Fruit fly (Drosophila melanogaster) whole organism, embryonic: Measurements from ENCODE around the gene Prx2.
A peak's percentile ranks its signal among the peaks of the same experiment; 100 is the strongest.

Experiments used
- C15 ChIP-seq: fragments of 200-800 bp; sonication (Bioruptor generic); IDR thresholded peaks from 3 replicates; pipeline ENCODE4 v1.3.6; 2022; ENCODE audit warnings: missing biosample characterization, missing genetic modification characterization
- CG11093 ChIP-seq: fragments of 200-800 bp; sonication (Bioruptor generic); IDR thresholded peaks from 3 replicates; pipeline ENCODE4 v1.3.6; 2022; ENCODE audit warnings: missing biosample characterization, missing genetic modification characterization
- CG11695 ChIP-seq: fragments of 200-800 bp; sonication (Bioruptor generic); IDR thresholded peaks from 3 replicates; pipeline ENCODE4 v1.3.6; 2022; ENCODE audit warnings: missing biosample characterization, missing genetic modification characterization
- CG12104 ChIP-seq: fragments of 200-800 bp; sonication (Bioruptor generic); optimal IDR thresholded peaks from 3 replicates; lab custom pipeline; 2016; ENCODE audit warnings: missing biosample characterization, missing genetic modification characterization
- CG12391 ChIP-seq: fragments of 200-800 bp; sonication (Bioruptor generic); optimal IDR thresholded peaks from 3 replicates; lab custom pipeline; 2018; ENCODE audit warnings: missing biosample characterization, mild to moderate bottlenecking, missing genetic modification characterization, moderate library complexity
- CG13775 ChIP-seq: fragments of 200-800 bp; sonication (Bioruptor generic); optimal IDR thresholded peaks from 3 replicates; lab custom pipeline; 2017; ENCODE audit warnings: missing biosample characterization, mild to moderate bottlenecking, missing genetic modification characterization
- CG17361 ChIP-seq: fragments of 200-800 bp; sonication (Bioruptor generic); IDR thresholded peaks from 3 replicates; pipeline ENCODE4 v1.3.6; 2022; ENCODE audit warnings: missing biosample characterization, missing genetic modification characterization
- CG17829 ChIP-seq: fragments of 200-800 bp; optimal IDR thresholded peaks from 2 replicates; lab custom pipeline; 2019; ENCODE audit warnings: missing biosample characterization, mild to moderate bottlenecking, missing genetic modification characterization, moderate library complexity
- CG1792 ChIP-seq: fragments of 200-800 bp; sonication (Bioruptor generic); optimal IDR thresholded peaks from 2 replicates; lab custom pipeline; 2016; ENCODE audit warnings: missing biosample characterization, missing genetic modification characterization
- CG18262 ChIP-seq: fragments of 200-800 bp; optimal IDR thresholded peaks from 3 replicates; lab custom pipeline; 2019; ENCODE audit warnings: missing biosample characterization, mild to moderate bottlenecking, missing genetic modification characterization, moderate library complexity
- CG2678 ChIP-seq: fragments of 200-800 bp; sonication (Bioruptor generic); optimal IDR thresholded peaks from 3 replicates; lab custom pipeline; 2019; ENCODE audit warnings: missing biosample characterization, mild to moderate bottlenecking, missing genetic modification characterization, moderate library complexity
- CG30431 ChIP-seq: fragments of 200-800 bp; sonication (Bioruptor generic); optimal IDR thresholded peaks from 2 replicates; lab custom pipeline; 2017; ENCODE audit warnings: missing biosample characterization, missing genetic modification characterization
- CG31224 ChIP-seq: fragments of 200-800 bp; sonication (Bioruptor generic); IDR thresholded peaks from 2 replicates; pipeline ENCODE4 v1.3.6; 2022; ENCODE audit warnings: missing biosample characterization, missing genetic modification characterization
- CG31365 ChIP-seq: fragments of 200-800 bp; sonication (Bioruptor generic); optimal IDR thresholded peaks from 2 replicates; lab custom pipeline; 2018; ENCODE audit warnings: missing biosample characterization, mild to moderate bottlenecking, missing genetic modification characterization
- CG34224 ChIP-seq: fragments of 200-800 bp; sonication (Bioruptor generic); IDR thresholded peaks from 3 replicates; pipeline ENCODE4 v1.3.6; 2022; ENCODE audit warnings: missing biosample characterization, missing genetic modification characterization; ENCODE audit not compliant: partially characterized antibody
- CG4820 ChIP-seq: fragments of 200-800 bp; sonication (Bioruptor generic); optimal IDR thresholded peaks from 3 replicates; lab custom pipeline; 2016; ENCODE audit warnings: missing biosample characterization, missing genetic modification characterization
- CG4854 ChIP-seq: fragments of 200-800 bp; sonication (Bioruptor generic); optimal IDR thresholded peaks from 2 replicates; lab custom pipeline; 2016; ENCODE audit warnings: missing biosample characterization, missing genetic modification characterization, inconsistent platforms
- CG7963 ChIP-seq: fragments of 200-800 bp; sonication (Bioruptor generic); IDR thresholded peaks from 3 replicates; pipeline ENCODE4 v1.3.6; 2022; ENCODE audit warnings: missing biosample characterization, missing genetic modification characterization; ENCODE audit not compliant: partially characterized antibody
- CG9876 ChIP-seq: fragments of 200-800 bp; sonication (Bioruptor generic); optimal IDR thresholded peaks from 2 replicates; lab custom pipeline; 2016; ENCODE audit warnings: missing biosample characterization, missing genetic modification characterization
- CG9932 ChIP-seq: fragments of 200-800 bp; sonication (Bioruptor generic); IDR thresholded peaks from 2 replicates; pipeline ENCODE4 v1.3.6; 2022; ENCODE audit warnings: missing biosample characterization, missing genetic modification characterization
- Camta ChIP-seq: fragments of 200-800 bp; sonication (Bioruptor generic); optimal IDR thresholded peaks from 2 replicates; lab custom pipeline; 2016; ENCODE audit warnings: missing biosample characterization, missing genetic modification characterization
- Dbx ChIP-seq: fragments of 200-800 bp; sonication (Bioruptor generic); IDR thresholded peaks from 3 replicates; pipeline ENCODE4 v1.3.6; 2022; ENCODE audit warnings: missing biosample characterization, missing genetic modification characterization
- Doc2 ChIP-seq: fragments of 200-800 bp; sonication (Bioruptor generic); IDR thresholded peaks from 2 replicates; pipeline ENCODE4 v1.3.6; 2022; ENCODE audit warnings: missing biosample characterization, missing genetic modification characterization
- Drgx ChIP-seq: fragments of 200-800 bp; sonication (Bioruptor generic); IDR thresholded peaks from 2 replicates; pipeline ENCODE4 v1.3.6; 2022; ENCODE audit warnings: missing biosample characterization, missing genetic modification characterization
- H2.0 ChIP-seq: fragments of 200-800 bp; sonication (Bioruptor generic); IDR thresholded peaks from 2 replicates; pipeline ENCODE4 v1.3.6; 2022; ENCODE audit warnings: missing biosample characterization, missing genetic modification characterization
- Hand ChIP-seq: fragments of 200-800 bp; sonication (Bioruptor generic); optimal IDR thresholded peaks from 2 replicates; lab custom pipeline; 2017; ENCODE audit warnings: mild to moderate bottlenecking, missing biosample characterization, missing genetic modification reagents, missing genetic modification characterization
- Lhr ChIP-seq: fragments of 200-800 bp; sonication (Bioruptor generic); optimal IDR thresholded peaks from 3 replicates; lab custom pipeline; 2017; ENCODE audit warnings: mild to moderate bottlenecking, missing biosample characterization, missing genetic modification reagents, missing genetic modification characterization
- Side ChIP-seq: fragments of 200-800 bp; sonication (Bioruptor generic); optimal IDR thresholded peaks from 2 replicates; lab custom pipeline; 2016; ENCODE audit warnings: missing biosample characterization, missing genetic modification characterization
- Ssrp ChIP-seq: fragments of 200-800 bp; sonication (Bioruptor generic); optimal IDR thresholded peaks from 2 replicates; lab custom pipeline; 2018; ENCODE audit warnings: missing biosample characterization, mild to moderate bottlenecking, missing genetic modification characterization, moderate library complexity
- Stat92E ChIP-seq, 3 experiments: fragments of >200 bp in 2 of 3; fragments of 200-800 bp in 1 of 3; sonication (Bioruptor generic) in 1 of 3; optimal IDR thresholded peaks; 2 replicates each; lab custom pipeline; 2017 to 2019; ENCODE audit warnings: missing biosample characterization in 3 of 3, missing genetic modification characterization in 3 of 3, mild to moderate bottlenecking in 1 of 3, moderate library complexity in 1 of 3
- abd-A ChIP-seq: fragments of 200-800 bp; sonication (Bioruptor generic); optimal IDR thresholded peaks from 3 replicates; lab custom pipeline; 2019; ENCODE audit warnings: missing biosample characterization, mild to moderate bottlenecking, missing genetic modification characterization, moderate library complexity
- ato ChIP-seq: fragments of 200-800 bp; sonication (Bioruptor generic); IDR thresholded peaks from 2 replicates; pipeline ENCODE4 v1.3.6; 2022; ENCODE audit warnings: missing biosample characterization, missing genetic modification characterization; ENCODE audit not compliant: partially characterized antibody
- bcd ChIP-seq: fragments of 200-800 bp; sonication (Bioruptor generic); optimal IDR thresholded peaks from 2 replicates; lab custom pipeline; 2017; ENCODE audit warnings: missing biosample characterization, mild to moderate bottlenecking, missing genetic modification characterization
- croc ChIP-seq: fragments of 200-800 bp; sonication (Bioruptor generic); conservative IDR thresholded peaks from 3 replicates; pipeline ENCODE4 v1.3.6; 2022; ENCODE audit warnings: missing biosample characterization, missing genetic modification characterization
- crol ChIP-seq: fragments of 200-800 bp; sonication (Bioruptor generic); IDR thresholded peaks from 2 replicates; pipeline ENCODE4 v1.3.6; 2022; ENCODE audit warnings: missing biosample characterization, missing genetic modification characterization
- exex ChIP-seq: fragments of 200-800 bp; sonication (Bioruptor generic); optimal IDR thresholded peaks from 4 replicates; lab custom pipeline; 2018; ENCODE audit warnings: missing biosample characterization, mild to moderate bottlenecking, missing genetic modification characterization, moderate library complexity
- her ChIP-seq: fragments of 200-800 bp; sonication (Bioruptor generic); optimal IDR thresholded peaks from 2 replicates; lab custom pipeline; 2016; ENCODE audit warnings: missing biosample characterization, missing genetic modification characterization
- insv ChIP-seq, 2 experiments: fragments of 200-800 bp; sonication (Bioruptor generic); optimal IDR thresholded peaks; 3 replicates each; lab custom pipeline; 2016 to 2018; ENCODE audit warnings: missing biosample characterization in 2 of 2, missing genetic modification characterization in 2 of 2
- lbe ChIP-seq: fragments of 200-800 bp; sonication (Bioruptor generic); optimal IDR thresholded peaks from 2 replicates; lab custom pipeline; 2016; ENCODE audit warnings: missing biosample characterization, mild to moderate bottlenecking, missing genetic modification characterization
- lov ChIP-seq, 2 experiments: fragments of 200-800 bp in 1 of 2; fragments of >200 bp in 1 of 2; sonication (Bioruptor generic) in 1 of 2; IDR thresholded peaks in 1 of 2; optimal IDR thresholded peaks in 1 of 2; 2 replicates in 1 of 2; 3 replicates in 1 of 2; pipeline versions ENCODE4 v1.3.6 to Lab custom; 2017 to 2022; ENCODE audit warnings: missing biosample characterization in 1 of 2, missing genetic modification characterization in 1 of 2
- luna ChIP-seq: fragments of 200-800 bp; sonication (Bioruptor generic); optimal IDR thresholded peaks from 2 replicates; lab custom pipeline; 2016; ENCODE audit warnings: missing biosample characterization, missing genetic modification characterization
- onecut ChIP-seq: fragments of 200-800 bp; sonication (Bioruptor generic); IDR thresholded peaks from 2 replicates; pipeline ENCODE4 v1.3.6; 2022; ENCODE audit warnings: missing biosample characterization, missing genetic modification characterization
- row ChIP-seq: fragments of 200-800 bp; sonication (Bioruptor generic); IDR thresholded peaks from 3 replicates; pipeline ENCODE4 v1.3.6; 2022; ENCODE audit warnings: missing biosample characterization, missing genetic modification characterization
- sd ChIP-seq: fragments of 200-800 bp; sonication (Bioruptor generic); optimal IDR thresholded peaks from 3 replicates; lab custom pipeline; 2018; ENCODE audit warnings: missing biosample characterization, mild to moderate bottlenecking, missing genetic modification characterization, moderate library complexity
- seq ChIP-seq: fragments of 200-800 bp; sonication (Bioruptor generic); IDR thresholded peaks from 2 replicates; pipeline ENCODE4 v1.3.6; 2022; ENCODE audit warnings: missing biosample characterization, missing genetic modification characterization
- sqz ChIP-seq: fragments of 200-800 bp; sonication (Bioruptor generic); optimal IDR thresholded peaks from 3 replicates; lab custom pipeline; 2018; ENCODE audit warnings: missing biosample characterization, mild to moderate bottlenecking, missing genetic modification characterization
- stc ChIP-seq: fragments of 200-800 bp; sonication (Bioruptor generic); IDR thresholded peaks from 2 replicates; pipeline ENCODE4 v1.3.6; 2022; ENCODE audit warnings: missing biosample characterization, missing genetic modification characterization
- tll ChIP-seq, 2 experiments: fragments of 200-800 bp in 1 of 2; fragments of >200 bp in 1 of 2; sonication (Bioruptor generic) in 1 of 2; optimal IDR thresholded peaks; 2 replicates each; lab custom pipeline; 2017 to 2019; ENCODE audit warnings: missing biosample characterization in 2 of 2, missing genetic modification characterization in 2 of 2, mild to moderate bottlenecking in 1 of 2, moderate library complexity in 1 of 2
- tna ChIP-seq: fragments of 200-800 bp; sonication (Bioruptor generic); IDR thresholded peaks from 2 replicates; pipeline ENCODE4 v1.3.6; 2022; ENCODE audit warnings: missing biosample characterization, missing genetic modification characterization; ENCODE audit not compliant: partially characterized antibody

Gene Prx2

dm6 chrX:13337454-13337853 lies 7.8 kb downstream of the Prx2 start, which contains the start of gene RpS15Aa (continued):
- TF ChIP-seq exex, result peak; percentile 33
- no peak for TF ChIP-seq Doc2 (GFP tag; lab: Robert Waterston, UW)
- peak; percentile 42 for TF ChIP-seq CG12104 (GFP tag; lab: Kevin White, UChicago)
- TF ChIP-seq lbe (GFP tag; lab: Kevin White, UChicago), result no peak
- peak; percentile 90 for TF ChIP-seq CG9876 (GFP tag; lab: Kevin White, UChicago)
- peak; percentile 46; the same call in 1 of the 3 replicates for TF ChIP-seq CG7963
- peak; percentile 50 for TF ChIP-seq row
- 0 out of 3 replicates have a peak, but pooled peaks have one; percentile 23 for TF ChIP-seq CG11093 (GFP tag; lab: Robert Waterston, UW)
- peak; percentile 79 for TF ChIP-seq onecut
- peak; percentile 54 for TF ChIP-seq Hand (GFP tag; lab: Kevin White, UChicago)
- TF ChIP-seq seq (GFP tag; lab: Robert Waterston, UW), result peak; percentile 64
- peak; percentile 78 for TF ChIP-seq H2.0
- peak; percentile 54; the same call in 1 of the 3 replicates for TF ChIP-seq CG17361 (GFP tag; lab: Robert Waterston, UW)
- TF ChIP-seq CG31224 (GFP tag; lab: Robert Waterston, UW), result peak; percentile 68
- peak; percentile 62 for TF ChIP-seq CG31365 (tag; lab: Kevin White, UChicago)
- peak; percentile 74 for TF ChIP-seq Camta (GFP tag; lab: Kevin White, UChicago)
- peak; percentile 89 for TF ChIP-seq Dbx (GFP tag; lab: Robert Waterston, UW)
- TF ChIP-seq luna, result peak; percentile 76
- peak; percentile 31; the same call in 1 of the 2 replicates for TF ChIP-seq Drgx (GFP tag; lab: Robert Waterston, UW)
- peak; percentile 43; the same call in 1 of the 2 replicates for TF ChIP-seq ato (GFP tag; lab: Robert Waterston, UW)
- TF ChIP-seq her (GFP tag; lab: Kevin White, UChicago), result peak; percentile 75
- peak; percentile 47 for TF ChIP-seq CG4820
- TF ChIP-seq bcd (GFP tag; lab: Kevin White, UChicago), result peak; percentile 87
- TF ChIP-seq Stat92E (GFP tag; optimal IDR thresholded peaks at IDR 0.05; lab: Kevin White, UChicago), result no peak
- TF ChIP-seq insv (GFP tag; optimal IDR thresholded peaks at IDR 0.05; lab: Kevin White, UChicago), result peak in 1 of 2 experiments; percentile 55
- peak; percentile 51 for TF ChIP-seq CG2678 (tag; lab: Kevin White, UChicago)
- no peak for TF ChIP-seq lov (optimal IDR thresholded peaks at IDR 0.05; lab: Kevin White, UChicago)
- peak; percentile 90 for TF ChIP-seq lov (GFP tag; IDR thresholded peaks at IDR 0.05; lab: Robert Waterston, UW)
- TF ChIP-seq CG1792 (GFP tag; lab: Kevin White, UChicago), result peak; percentile 45
- no peak for TF ChIP-seq abd-A
- TF ChIP-seq sqz, result peak; percentile 82
- TF ChIP-seq CG12391 (tag; lab: Kevin White, UChicago), result peak; percentile 49
- peak; percentile 39; the same call in 1 of the 2 replicates for TF ChIP-seq crol (GFP tag; lab: Robert Waterston, UW)
- peak; percentile 81 for TF ChIP-seq Side (GFP tag; lab: Kevin White, UChicago)
- TF ChIP-seq tll (GFP tag; optimal IDR thresholded peaks at IDR 0.05; lab: Kevin White, UChicago), result no peak
- no peak for TF ChIP-seq sd (tag; lab: Kevin White, UChicago)
- peak; percentile 68 for TF ChIP-seq stc (GFP tag; lab: Robert Waterston, UW)
- TF ChIP-seq Lhr, result peak; percentile 67
- TF ChIP-seq CG18262 (tag; lab: Kevin White, UChicago), result peak; percentile 49
- peak; percentile 23; the same call in 1 of the 2 replicates for TF ChIP-seq tna (GFP tag; lab: Robert Waterston, UW)
- TF ChIP-seq CG34224 (GFP tag; lab: Robert Waterston, UW), result peak; percentile 11
- TF ChIP-seq CG11695, result peak; percentile 33; the same call in 1 of the 3 replicates
- peak; percentile 73 for TF ChIP-seq CG30431 (GFP tag; lab: Kevin White, UChicago)
- peak; percentile 41; the same call in 2 of the 3 replicates for TF ChIP-seq croc (GFP tag; lab: Robert Waterston, UW)
- peak; percentile 76 for TF ChIP-seq CG9932 (GFP tag; lab: Robert Waterston, UW)
- TF ChIP-seq CG4854 (GFP tag; lab: Kevin White, UChicago), result no peak
- peak; percentile 86 for TF ChIP-seq CG13775
- TF ChIP-seq Ssrp, result peak; percentile 22
- TF ChIP-seq CG17829 (tag; lab: Kevin White, UChicago), result peak; percentile 58
- peak; percentile 67; the same call in 1 of the 3 replicates for TF ChIP-seq C15
